Fruit fly (Drosophila melanogaster) whole organism, embryonic: ENCODE results near the gene Unr.
A peak's percentile ranks its signal among the peaks of the same experiment; 100 is the strongest.

ENCODE experiments used
- Aef1 ChIP-seq: fragments of 200-800 bp; sonication (Bioruptor generic); IDR thresholded peaks from 3 replicates; pipeline ENCODE4 v1.3.6; 2022; ENCODE audit warnings: missing biosample characterization, missing genetic modification characterization
- Bdp1 ChIP-seq: fragments of 200-800 bp; sonication (Bioruptor generic); optimal IDR thresholded peaks from 3 replicates; lab custom pipeline; 2016; ENCODE audit warnings: missing biosample characterization, missing genetic modification characterization
- Bgb ChIP-seq: fragments of 200-800 bp; sonication (Bioruptor generic); IDR thresholded peaks from 2 replicates; pipeline ENCODE4 v1.3.6; 2022; ENCODE audit warnings: missing biosample characterization, missing genetic modification characterization; ENCODE audit not compliant: partially characterized antibody
- CG10565 ChIP-seq: fragments of 200-800 bp; sonication (Bioruptor generic); optimal IDR thresholded peaks from 3 replicates; lab custom pipeline; 2016; ENCODE audit warnings: missing biosample characterization, mild to moderate bottlenecking, missing genetic modification characterization
- CG11398 ChIP-seq: fragments of 200-800 bp; sonication (Bioruptor generic); optimal IDR thresholded peaks from 2 replicates; lab custom pipeline; 2016; ENCODE audit warnings: missing biosample characterization, missing genetic modification characterization
- CG12769 ChIP-seq: fragments of 200-800 bp; sonication (Bioruptor generic); optimal IDR thresholded peaks from 2 replicates; lab custom pipeline; 2019; ENCODE audit warnings: missing biosample characterization, mild to moderate bottlenecking, missing genetic modification characterization, moderate library complexity
- CG13123 ChIP-seq: fragments of 200-800 bp; sonication (Bioruptor generic); optimal IDR thresholded peaks from 2 replicates; lab custom pipeline; 2016; ENCODE audit warnings: missing biosample characterization, missing genetic modification characterization
- CG13287 ChIP-seq: fragments of 200-800 bp; sonication (Bioruptor generic); IDR thresholded peaks from 2 replicates; pipeline ENCODE4 v1.3.6; 2022; ENCODE audit warnings: missing biosample characterization, missing genetic modification characterization; ENCODE audit not compliant: partially characterized antibody
- CG13894 ChIP-seq: fragments of 200-800 bp; sonication (Bioruptor generic); optimal IDR thresholded peaks from 3 replicates; lab custom pipeline; 2018; ENCODE audit warnings: missing biosample characterization, mild to moderate bottlenecking, missing genetic modification characterization, moderate library complexity
- CG14050 ChIP-seq: fragments of 200-800 bp; sonication (Bioruptor generic); IDR thresholded peaks from 3 replicates; pipeline ENCODE4 v1.3.6; 2022; ENCODE audit warnings: missing biosample characterization, missing genetic modification characterization
- CG14710 ChIP-seq: fragments of 200-800 bp; sonication (Bioruptor generic); optimal IDR thresholded peaks from 3 replicates; lab custom pipeline; 2019; ENCODE audit warnings: missing biosample characterization, mild to moderate bottlenecking, missing genetic modification characterization, moderate library complexity
- CG15514 ChIP-seq: fragments of 200-800 bp; sonication (Bioruptor generic); optimal IDR thresholded peaks from 3 replicates; lab custom pipeline; 2017; ENCODE audit warnings: missing biosample characterization, missing genetic modification characterization, mild to moderate bottlenecking, moderate library complexity, missing genetic modification reagents
- CG1603 ChIP-seq: fragments of 200-800 bp; sonication (Bioruptor generic); optimal IDR thresholded peaks from 2 replicates; lab custom pipeline; 2019; ENCODE audit warnings: missing biosample characterization, mild to moderate bottlenecking, missing genetic modification characterization, moderate library complexity
- CG1647 ChIP-seq: fragments of 200-800 bp; sonication (Bioruptor generic); optimal IDR thresholded peaks from 3 replicates; lab custom pipeline; 2016; ENCODE audit warnings: missing biosample characterization, missing genetic modification characterization
- CG18619 ChIP-seq: fragments of 200-800 bp; sonication (Bioruptor generic); optimal IDR thresholded peaks from 3 replicates; lab custom pipeline; 2017; ENCODE audit warnings: missing biosample characterization, mild to moderate bottlenecking, missing genetic modification characterization
- CG33213 ChIP-seq: fragments of 200-800 bp; sonication (Bioruptor generic); optimal IDR thresholded peaks from 3 replicates; lab custom pipeline; 2016; ENCODE audit warnings: missing biosample characterization, missing genetic modification characterization
- CG42726 ChIP-seq: fragments of 200-800 bp; sonication (Bioruptor generic); IDR thresholded peaks from 2 replicates; pipeline ENCODE4 v1.3.6; 2022; ENCODE audit warnings: missing biosample characterization, missing genetic modification characterization; ENCODE audit not compliant: partially characterized antibody
- CG4282 ChIP-seq: fragments of 200-800 bp; sonication (Bioruptor generic); optimal IDR thresholded peaks from 2 replicates; lab custom pipeline; 2016; ENCODE audit warnings: missing biosample characterization, missing genetic modification characterization
- CG6254 ChIP-seq: fragments of 200-800 bp; sonication (Bioruptor generic); optimal IDR thresholded peaks from 3 replicates; lab custom pipeline; 2017; ENCODE audit warnings: mild to moderate bottlenecking, missing biosample characterization, missing genetic modification reagents, missing genetic modification characterization
- CG8478 ChIP-seq: fragments of >200 bp; optimal IDR thresholded peaks from 2 replicates; lab custom pipeline; 2018
- CG9797 ChIP-seq: fragments of 200-800 bp; sonication (Bioruptor generic); optimal IDR thresholded peaks from 3 replicates; lab custom pipeline; 2018; ENCODE audit warnings: missing biosample characterization, mild to moderate bottlenecking, missing genetic modification characterization
- CTCF ChIP-seq: fragments of 200-800 bp; sonication (Bioruptor generic); optimal IDR thresholded peaks from 2 replicates; lab custom pipeline; 2017; ENCODE audit warnings: missing biosample characterization, mild to moderate bottlenecking, missing genetic modification characterization, moderate library complexity
- Camta ChIP-seq: fragments of 200-800 bp; sonication (Bioruptor generic); optimal IDR thresholded peaks from 2 replicates; lab custom pipeline; 2016; ENCODE audit warnings: missing biosample characterization, missing genetic modification characterization
- CrebB ChIP-seq: fragments of 200-800 bp; sonication (Bioruptor generic); optimal IDR thresholded peaks from 3 replicates; lab custom pipeline; 2018; ENCODE audit warnings: missing biosample characterization, mild to moderate bottlenecking, missing genetic modification characterization
- D ChIP-seq, 2 experiments: fragments of 200-800 bp in 1 of 2; fragments of >200 bp in 1 of 2; sonication (Bioruptor generic) in 1 of 2; optimal IDR thresholded peaks; 2 replicates in 1 of 2; 3 replicates in 1 of 2; lab custom pipeline; 2017; ENCODE audit warnings: mild to moderate bottlenecking in 1 of 2, missing biosample characterization in 1 of 2, missing genetic modification characterization in 1 of 2, missing genetic modification reagents in 1 of 2
- Hr51 ChIP-seq, 2 experiments: fragments of 200-800 bp; sonication (Bioruptor generic); optimal IDR thresholded peaks; 2 replicates in 1 of 2; 3 replicates in 1 of 2; lab custom pipeline; 2016 to 2018; ENCODE audit warnings: missing biosample characterization in 2 of 2, missing genetic modification characterization in 2 of 2, mild to moderate bottlenecking in 1 of 2, moderate library complexity in 1 of 2
- Jarid2 ChIP-seq: fragments of 200-800 bp; sonication (Bioruptor generic); optimal IDR thresholded peaks from 3 replicates; lab custom pipeline; 2017; ENCODE audit warnings: mild to moderate bottlenecking, missing biosample characterization, missing genetic modification reagents, missing genetic modification characterization
- Lhr ChIP-seq: fragments of 200-800 bp; sonication (Bioruptor generic); optimal IDR thresholded peaks from 3 replicates; lab custom pipeline; 2017; ENCODE audit warnings: mild to moderate bottlenecking, missing biosample characterization, missing genetic modification reagents, missing genetic modification characterization
- MBD-R2 ChIP-seq: fragments of 200-800 bp; sonication (Bioruptor generic); IDR thresholded peaks from 2 replicates; pipeline ENCODE4 v1.3.6; 2022; ENCODE audit warnings: missing biosample characterization, missing genetic modification characterization
- NFAT ChIP-seq: fragments of 200-800 bp; sonication (Bioruptor generic); IDR thresholded peaks from 2 replicates; pipeline ENCODE4 v1.3.6; 2022; ENCODE audit warnings: missing biosample characterization, missing genetic modification characterization
- PHDP ChIP-seq: fragments of 200-800 bp; sonication (Bioruptor generic); optimal IDR thresholded peaks from 3 replicates; lab custom pipeline; 2018; ENCODE audit warnings: missing biosample characterization, mild to moderate bottlenecking, missing genetic modification characterization, moderate library complexity
- Pdp1 ChIP-seq, 2 experiments: fragments of 200-800 bp; sonication (Bioruptor generic); optimal IDR thresholded peaks; 3 replicates each; lab custom pipeline; 2016; ENCODE audit warnings: missing biosample characterization in 2 of 2, missing genetic modification characterization in 2 of 2, mild to moderate bottlenecking in 1 of 2, moderate library complexity in 1 of 2
- Rfx ChIP-seq: fragments of 200-800 bp; sonication (Bioruptor generic); IDR thresholded peaks from 2 replicates; pipeline ENCODE4 v1.3.6; 2022; ENCODE audit warnings: missing biosample characterization, missing genetic modification characterization
- Scr ChIP-seq: fragments of 200-800 bp; sonication (Bioruptor generic); IDR thresholded peaks from 2 replicates; pipeline ENCODE4 v1.3.6; 2022; ENCODE audit warnings: missing biosample characterization, missing genetic modification characterization; ENCODE audit not compliant: partially characterized antibody
- Xbp1 ChIP-seq: fragments of 200-800 bp; sonication (Bioruptor generic); optimal IDR thresholded peaks from 3 replicates; lab custom pipeline; 2016; ENCODE audit warnings: missing biosample characterization, mild to moderate bottlenecking, missing genetic modification characterization
- ase ChIP-seq: fragments of 200-800 bp; sonication (Bioruptor generic); IDR thresholded peaks from 3 replicates; pipeline ENCODE4 v1.3.6; 2022; ENCODE audit warnings: missing biosample characterization, missing genetic modification characterization
- az2 ChIP-seq: fragments of 200-800 bp; sonication (Bioruptor generic); optimal IDR thresholded peaks from 3 replicates; lab custom pipeline; 2016; ENCODE audit warnings: missing biosample characterization, missing genetic modification characterization
- bab2 ChIP-seq: fragments of 200-800 bp; sonication (Bioruptor generic); optimal IDR thresholded peaks from 2 replicates; lab custom pipeline; 2016; ENCODE audit warnings: missing biosample characterization, missing genetic modification characterization
- ewg ChIP-seq: fragments of 200-800 bp; sonication (Bioruptor generic); optimal IDR thresholded peaks from 3 replicates; lab custom pipeline; 2017; ENCODE audit warnings: mild to moderate bottlenecking, missing biosample characterization, missing genetic modification reagents, missing genetic modification characterization
- gsb ChIP-seq: fragments of 200-800 bp; sonication (Bioruptor generic); IDR thresholded peaks from 2 replicates; pipeline ENCODE4 v1.3.6; 2022; ENCODE audit warnings: missing biosample characterization, missing genetic modification characterization
- h ChIP-seq: fragments of >200 bp; optimal IDR thresholded peaks from 2 replicates; lab custom pipeline; 2017
- mam ChIP-seq: fragments of 200-800 bp; sonication (Bioruptor generic); optimal IDR thresholded peaks from 3 replicates; lab custom pipeline; 2016; ENCODE audit warnings: missing biosample characterization, missing genetic modification characterization
- pb ChIP-seq: fragments of 200-800 bp; sonication (Bioruptor generic); optimal IDR thresholded peaks from 3 replicates; lab custom pipeline; 2016; ENCODE audit warnings: missing biosample characterization, missing genetic modification characterization
- phol ChIP-seq: fragments of 200-800 bp; sonication (Bioruptor generic); optimal IDR thresholded peaks from 3 replicates; lab custom pipeline; 2018; ENCODE audit warnings: missing biosample characterization, mild to moderate bottlenecking, missing genetic modification characterization, moderate library complexity
- pzg ChIP-seq: fragments of 200-800 bp; sonication (Bioruptor generic); optimal IDR thresholded peaks from 3 replicates; lab custom pipeline; 2018; ENCODE audit warnings: missing biosample characterization, mild to moderate bottlenecking, missing genetic modification characterization, moderate library complexity
- sima ChIP-seq: fragments of 200-800 bp; sonication (Bioruptor generic); optimal IDR thresholded peaks from 2 replicates; lab custom pipeline; 2016; ENCODE audit warnings: missing biosample characterization, missing genetic modification characterization
- slp2 ChIP-seq: fragments of 200-800 bp; sonication (Bioruptor generic); optimal IDR thresholded peaks from 2 replicates; lab custom pipeline; 2016; ENCODE audit warnings: missing biosample characterization, missing genetic modification characterization
- stc ChIP-seq: fragments of 200-800 bp; sonication (Bioruptor generic); IDR thresholded peaks from 2 replicates; pipeline ENCODE4 v1.3.6; 2022; ENCODE audit warnings: missing biosample characterization, missing genetic modification characterization
- vfl ChIP-seq: fragments of 200-800 bp; sonication (Bioruptor generic); optimal IDR thresholded peaks from 2 replicates; lab custom pipeline; 2016; ENCODE audit warnings: missing biosample characterization, missing genetic modification characterization

Gene Unr

DNA sequence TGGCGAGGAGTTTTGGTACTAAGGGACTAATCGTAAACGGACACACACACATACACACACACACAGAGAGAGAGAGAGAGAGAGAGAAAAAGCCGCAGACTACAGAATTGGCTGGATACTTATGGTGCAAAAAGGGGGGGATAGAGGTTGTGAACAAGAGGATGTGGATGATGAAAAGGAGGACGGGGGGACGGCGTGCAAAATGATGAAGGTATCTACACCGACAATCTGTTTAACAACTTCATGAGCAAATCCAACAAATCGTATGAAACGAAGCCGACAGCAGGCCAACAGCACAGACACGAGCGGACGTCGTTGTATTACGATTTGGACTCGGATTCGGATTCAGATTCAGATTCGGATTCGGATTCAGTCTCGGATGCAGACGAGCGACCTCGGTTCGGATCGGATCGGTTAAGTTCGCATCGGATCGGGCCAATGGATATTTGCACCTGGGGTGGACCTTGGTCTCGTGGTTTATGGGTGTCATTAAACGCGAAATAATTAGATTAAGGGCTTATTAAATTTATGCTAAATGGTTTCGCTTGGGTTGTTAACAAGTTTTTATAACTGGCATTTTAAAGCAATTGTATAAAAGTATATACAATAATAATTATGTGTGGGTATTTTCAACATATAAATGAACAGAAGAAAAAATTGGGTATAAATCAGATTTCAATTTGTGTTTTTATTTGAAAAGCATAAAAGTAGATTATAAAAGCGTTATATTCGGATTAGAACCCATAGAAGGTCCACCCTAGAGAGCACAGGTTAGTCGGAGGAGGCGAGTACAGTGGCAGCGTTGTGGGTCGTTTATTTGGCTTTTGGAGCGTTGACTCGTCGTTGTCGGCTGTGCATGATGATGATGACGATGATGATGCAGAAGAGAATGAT, 13.1 kb upstream of the Unr start (continued):
- TF ChIP-seq CG11398 (GFP tag; lab: Kevin White, UChicago) = no peak
- peak; percentile 24 for TF ChIP-seq CG9797 (GFP tag; lab: Kevin White, UChicago)
- TF ChIP-seq PHDP (tag; lab: Kevin White, UChicago) = peak; percentile 92
- TF ChIP-seq D (optimal IDR thresholded peaks at IDR 0.05; lab: Kevin White, UChicago) = no peak
- peak; percentile 90 for TF ChIP-seq D (GFP tag; optimal IDR thresholded peaks at IDR 0.05; lab: Kevin White, UChicago)
- no peak for TF ChIP-seq Scr (GFP tag; lab: Robert Waterston, UW)
- TF ChIP-seq pb (GFP tag; lab: Kevin White, UChicago) = no peak
- TF ChIP-seq phol (tag; lab: Kevin White, UChicago) = peak; percentile 91
- no peak for TF ChIP-seq CG8478 (lab: Kevin White, UChicago)
- TF ChIP-seq CG14710 (tag; lab: Kevin White, UChicago) = peak; percentile 83
- TF ChIP-seq h = no peak
- TF ChIP-seq Xbp1 (GFP tag; lab: Kevin White, UChicago) = peak; percentile 72
- TF ChIP-seq Bdp1 (GFP tag; lab: Kevin White, UChicago) = peak; percentile 40
- TF ChIP-seq CG15514 (GFP tag; lab: Kevin White, UChicago) = peak; percentile 83
- no peak for TF ChIP-seq CG4282 (GFP tag; lab: Kevin White, UChicago)
- TF ChIP-seq Bgb (GFP tag; lab: Robert Waterston, UW) = no peak
- TF ChIP-seq CG18619 (GFP tag; lab: Kevin White, UChicago) = peak; percentile 89
- peak; percentile 57 to 95 for TF ChIP-seq Hr51 (GFP tag; optimal IDR thresholded peaks at IDR 0.05; lab: Kevin White, UChicago)
- TF ChIP-seq Pdp1 (GFP tag; optimal IDR thresholded peaks at IDR 0.05; lab: Kevin White, UChicago) = peak; percentile 57 to 67
- peak; percentile 73 for TF ChIP-seq NFAT (GFP tag; lab: Robert Waterston, UW)
- TF ChIP-seq az2 (GFP tag; lab: Kevin White, UChicago) = peak; percentile 81
- peak; percentile 31 for TF ChIP-seq CG1603 (tag; lab: Kevin White, UChicago)
- TF ChIP-seq Jarid2 (GFP tag; lab: Kevin White, UChicago) = peak; percentile 70
- TF ChIP-seq CG10565 (GFP tag; lab: Kevin White, UChicago) = no peak
- peak; percentile 67 for TF ChIP-seq mam (GFP tag; lab: Kevin White, UChicago)
- peak; percentile 69 for TF ChIP-seq Aef1 (GFP tag; lab: Robert Waterston, UW)
- peak; percentile 67 for TF ChIP-seq ewg (GFP tag; lab: Kevin White, UChicago)
- peak; percentile 83 for TF ChIP-seq Rfx
- no peak for TF ChIP-seq pzg
- TF ChIP-seq slp2 (GFP tag; lab: Kevin White, UChicago) = peak; percentile 39
- peak; percentile 89 for TF ChIP-seq CG6254 (GFP tag; lab: Kevin White, UChicago)
- TF ChIP-seq CG13287 (GFP tag; lab: Robert Waterston, UW) = no peak
- peak; percentile 51; the same call in 1 of the 3 replicates for TF ChIP-seq ase (GFP tag; lab: Robert Waterston, UW)
- peak; percentile 48 for TF ChIP-seq CG13123 (GFP tag; lab: Kevin White, UChicago)
- TF ChIP-seq CG33213 (GFP tag; lab: Kevin White, UChicago) = peak; percentile 37
- peak; percentile 11 for TF ChIP-seq Lhr (GFP tag; lab: Kevin White, UChicago)
- peak; percentile 44 for TF ChIP-seq vfl (GFP tag; lab: Kevin White, UChicago)
- peak; percentile 67 for TF ChIP-seq CG14050
- TF ChIP-seq Camta = peak; percentile 55
- no peak for TF ChIP-seq CG12769 (tag; lab: Kevin White, UChicago)
- peak; percentile 52 for TF ChIP-seq CTCF (GFP tag; lab: Kevin White, UChicago)
- TF ChIP-seq MBD-R2 (GFP tag; lab: Robert Waterston, UW) = peak; percentile 47
- TF ChIP-seq gsb (GFP tag; lab: Robert Waterston, UW) = peak; percentile 72
- TF ChIP-seq CG13894 (tag; lab: Kevin White, UChicago) = peak; percentile 97
- peak; percentile 70 for TF ChIP-seq CrebB
- TF ChIP-seq stc (GFP tag; lab: Robert Waterston, UW) = peak; percentile 80
- TF ChIP-seq CG42726 = no peak
- TF ChIP-seq sima (GFP tag; lab: Kevin White, UChicago) = no peak
- TF ChIP-seq CG1647 (GFP tag; lab: Kevin White, UChicago) = peak; percentile 51
- TF ChIP-seq bab2 (GFP tag; lab: Kevin White, UChicago) = peak; percentile 37
